Worm (Caenorhabditis elegans) whole organism, L3 larva: ENCODE measurements around the gene W05B10.3.

Experiments used
- R02D3.7 ChIP-seq: fragments of 150-350 bp; optimal IDR thresholded peaks from 2 replicates; lab custom pipeline; 2014; ENCODE audit warnings: missing biosample characterization, missing genetic modification characterization
- aly-2 ChIP-seq: fragments of 150-350 bp; optimal IDR thresholded peaks from 2 replicates; lab custom pipeline; 2014; ENCODE audit warnings: missing biosample characterization, missing genetic modification characterization
- ama-1 ChIP-seq: fragments of 150-350 bp; optimal IDR thresholded peaks from 2 replicates; lab custom pipeline; 2018
- ceh-28 ChIP-seq: fragments of 150-350 bp; optimal IDR thresholded peaks from 2 replicates; lab custom pipeline; 2014; ENCODE audit warnings: missing biosample characterization, missing genetic modification reagents, missing genetic modification characterization
- ceh-9 ChIP-seq: sonication (generic microtip); optimal IDR thresholded peaks from 2 replicates; lab custom pipeline; 2018; ENCODE audit warnings: missing biosample characterization, missing genetic modification characterization
- daf-12 ChIP-seq: fragments of 150-350 bp; optimal IDR thresholded peaks from 2 replicates; lab custom pipeline; 2014; ENCODE audit warnings: missing biosample characterization, missing genetic modification reagents, missing genetic modification characterization
- egl-27 ChIP-seq: sonication (generic microtip); optimal IDR thresholded peaks from 4 replicates; lab custom pipeline; 2017; ENCODE audit warnings: missing biosample characterization, missing genetic modification reagents, missing genetic modification characterization
- egl-5 ChIP-seq: fragments of 150-350 bp; optimal IDR thresholded peaks from 2 replicates; lab custom pipeline; 2017; ENCODE audit warnings: missing biosample characterization, missing genetic modification reagents, missing genetic modification characterization, inconsistent platforms
- elt-1 ChIP-seq: fragments of 150-350 bp; optimal IDR thresholded peaks from 2 replicates; lab custom pipeline; 2014; ENCODE audit warnings: missing biosample characterization, missing genetic modification characterization
- elt-2 ChIP-seq: sonication (generic microtip); optimal IDR thresholded peaks from 2 replicates; lab custom pipeline; 2016; ENCODE audit warnings: missing genetic modification reagents, mild to moderate bottlenecking, missing genetic modification characterization, missing compliant biosample characterization
- elt-3 ChIP-seq, 3 experiments: fragments of 150-350 bp in 1 of 3; sonication (generic microtip) in 2 of 3; optimal IDR thresholded peaks; 2 replicates in 2 of 3; 4 replicates in 1 of 3; lab custom pipeline; 2014 to 2017; ENCODE audit warnings: missing biosample characterization in 3 of 3, missing genetic modification characterization in 3 of 3
- eor-1 ChIP-seq, 2 experiments: fragments of 150-350 bp; optimal IDR thresholded peaks; 2 replicates each; lab custom pipeline; 2014 to 2018; ENCODE audit warnings: missing biosample characterization in 2 of 2, missing genetic modification characterization in 2 of 2
- fkh-10 ChIP-seq: sonication (generic microtip); optimal IDR thresholded peaks from 2 replicates; lab custom pipeline; 2017; ENCODE audit warnings: missing biosample characterization, missing genetic modification reagents, missing genetic modification characterization
- fkh-2 ChIP-seq: fragments of 150-350 bp; optimal IDR thresholded peaks from 2 replicates; lab custom pipeline; 2014; ENCODE audit warnings: missing biosample characterization, missing genetic modification reagents, missing genetic modification characterization
- fos-1 ChIP-seq: fragments of 150-350 bp; optimal IDR thresholded peaks from 2 replicates; lab custom pipeline; 2014; ENCODE audit warnings: missing biosample characterization, missing genetic modification characterization
- jun-1 ChIP-seq: fragments of 150-350 bp; optimal IDR thresholded peaks from 2 replicates; lab custom pipeline; 2014; ENCODE audit warnings: missing biosample characterization, missing genetic modification reagents, missing genetic modification characterization
- lin-15B ChIP-seq: fragments of 150-350 bp; optimal IDR thresholded peaks from 2 replicates; lab custom pipeline; 2014; ENCODE audit warnings: missing biosample characterization, missing genetic modification characterization
- lin-39 ChIP-seq: fragments of 150-350 bp; optimal IDR thresholded peaks from 2 replicates; lab custom pipeline; 2018; ENCODE audit warnings: missing biosample characterization, missing genetic modification reagents, missing genetic modification characterization
- mdl-1 ChIP-seq: fragments of 150-350 bp; optimal IDR thresholded peaks from 2 replicates; lab custom pipeline; 2014; ENCODE audit warnings: missing biosample characterization, missing genetic modification characterization
- mml-1 ChIP-seq: fragments of 150-350 bp; sonication (generic microtip); optimal IDR thresholded peaks from 3 replicates; lab custom pipeline; 2014; ENCODE audit warnings: missing biosample characterization, missing genetic modification characterization
- nfya-1 ChIP-seq: sonication (generic microtip); optimal IDR thresholded peaks from 2 replicates; lab custom pipeline; 2017; ENCODE audit warnings: missing genetic modification characterization, mild to moderate bottlenecking, missing compliant biosample characterization, antibody characterized with exemption, moderate library complexity; ENCODE audit not compliant: insufficient read depth
- nhr-11 ChIP-seq: fragments of 150-350 bp; optimal IDR thresholded peaks from 2 replicates; lab custom pipeline; 2014; ENCODE audit warnings: missing biosample characterization, missing genetic modification characterization
- nhr-12 ChIP-seq: fragments of 150-350 bp; optimal IDR thresholded peaks from 2 replicates; lab custom pipeline; 2014; ENCODE audit warnings: missing biosample characterization, missing genetic modification characterization
- nhr-23 ChIP-seq: fragments of 150-350 bp; optimal IDR thresholded peaks from 2 replicates; lab custom pipeline; 2014; ENCODE audit warnings: missing biosample characterization, missing genetic modification reagents, missing genetic modification characterization
- nhr-237 ChIP-seq: fragments of 150-350 bp; optimal IDR thresholded peaks from 2 replicates; lab custom pipeline; 2014; ENCODE audit warnings: missing biosample characterization, missing genetic modification characterization
- nhr-25 ChIP-seq: sonication (generic microtip); optimal IDR thresholded peaks from 2 replicates; lab custom pipeline; 2017; ENCODE audit warnings: missing biosample characterization, missing genetic modification characterization
- nhr-28 ChIP-seq: fragments of 150-350 bp; optimal IDR thresholded peaks from 2 replicates; lab custom pipeline; 2014; ENCODE audit warnings: missing biosample characterization, missing genetic modification characterization
- nhr-43 ChIP-seq: sonication (generic microtip); optimal IDR thresholded peaks from 2 replicates; lab custom pipeline; 2016; ENCODE audit warnings: mild to moderate bottlenecking, missing genetic modification characterization, missing compliant biosample characterization; ENCODE audit not compliant: poor library complexity, severe bottlenecking
- nhr-67 ChIP-seq: fragments of 150-350 bp; optimal IDR thresholded peaks from 2 replicates; lab custom pipeline; 2014; ENCODE audit warnings: missing biosample characterization, missing genetic modification characterization
- pha-4 ChIP-seq: fragments of 150-350 bp; optimal IDR thresholded peaks from 2 replicates; lab custom pipeline; 2014; ENCODE audit warnings: missing biosample characterization, missing genetic modification reagents, missing genetic modification characterization
- pqm-1 ChIP-seq: fragments of 150-350 bp; optimal IDR thresholded peaks from 2 replicates; lab custom pipeline; 2017; ENCODE audit warnings: missing biosample characterization, missing genetic modification characterization, inconsistent platforms
- sea-2 ChIP-seq: fragments of 150-350 bp; sonication (generic microtip); optimal IDR thresholded peaks from 4 replicates; lab custom pipeline; 2014; ENCODE audit warnings: missing biosample characterization, missing genetic modification reagents, missing genetic modification characterization
- skn-1 ChIP-seq: fragments of 150-350 bp; optimal IDR thresholded peaks from 2 replicates; lab custom pipeline; 2014; ENCODE audit warnings: missing biosample characterization, missing genetic modification characterization
- tbx-2 ChIP-seq: sonication (generic microtip); optimal IDR thresholded peaks from 2 replicates; lab custom pipeline; 2016; ENCODE audit warnings: mild to moderate bottlenecking, missing genetic modification characterization, missing compliant biosample characterization
- unc-62 ChIP-seq: fragments of 150-350 bp; sonication (generic microtip); optimal IDR thresholded peaks from 4 replicates; lab custom pipeline; 2014; ENCODE audit warnings: missing biosample characterization, missing genetic modification reagents, missing genetic modification characterization
- zag-1 ChIP-seq: fragments of 150-350 bp; optimal IDR thresholded peaks from 2 replicates; lab custom pipeline; 2014; ENCODE audit warnings: missing biosample characterization, missing genetic modification characterization
- ztf-4 ChIP-seq: fragments of 150-350 bp; optimal IDR thresholded peaks from 2 replicates; lab custom pipeline; 2014; ENCODE audit warnings: missing biosample characterization, missing genetic modification characterization

The W05B10.3 gene

ce11 chrV:12644500-12644899 lies 17.0 kb downstream of the W05B10.3 start, which contains the start of gene F56H9.8:
TSS of gene F56H9.8 (plus strand) at chrV:12644800.
- TF ChIP-seq ceh-9 (tag; lab: Kevin White, UChicago): no peak
- TF ChIP-seq fkh-2: no peak
- no peak for TF ChIP-seq nhr-237 (tag; lab: Kevin White, UChicago)
- TF ChIP-seq daf-12 (tag; lab: Kevin White, UChicago): no peak
- no peak for TF ChIP-seq fos-1 (tag; lab: Kevin White, UChicago)
- TF ChIP-seq zag-1 (tag; lab: Kevin White, UChicago): no peak
- no peak for TF ChIP-seq skn-1 (tag; lab: Kevin White, UChicago)
- no peak for TF ChIP-seq ceh-28
- TF ChIP-seq egl-27 (tag; lab: Kevin White, UChicago): no peak
- no peak for TF ChIP-seq unc-62 (GFP tag; lab: Kevin White, UChicago)
- TF ChIP-seq elt-1 (tag; lab: Kevin White, UChicago): no peak
- TF ChIP-seq lin-15B (tag; lab: Kevin White, UChicago): no peak
- TF ChIP-seq sea-2 (GFP tag; lab: Kevin White, UChicago): no peak
- no peak for TF ChIP-seq elt-3 (tag; optimal IDR thresholded peaks at IDR 0.05; lab: Kevin White, UChicago)

DNA sequence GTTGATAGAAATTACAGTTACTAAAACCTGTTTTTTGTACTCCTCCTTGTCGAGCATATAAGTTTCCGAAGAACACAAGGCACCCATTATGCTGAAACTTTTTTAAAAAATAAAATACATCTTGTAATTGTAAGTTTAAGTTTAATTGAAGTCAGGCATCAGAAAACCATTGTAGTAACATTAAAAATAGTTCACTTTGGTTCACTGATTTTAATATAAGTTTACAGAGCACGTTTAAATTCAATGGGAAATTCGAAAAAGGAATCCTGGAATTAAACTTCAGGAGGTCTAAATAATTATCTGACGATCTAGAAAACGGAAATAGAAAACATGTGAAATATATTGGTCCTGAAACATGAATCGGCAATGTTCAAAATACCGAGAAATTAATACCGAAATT lies 21.1 kb downstream of the W05B10.3 start, which contains the start of gene gpa-8:
gpa-8 (minus strand) TSS at position 101 of the 400 bp plus-strand sequence.
- no peak for TF ChIP-seq elt-1 (tag; lab: Kevin White, UChicago)
- no peak for TF ChIP-seq mdl-1 (tag; lab: Kevin White, UChicago)
- no peak for TF ChIP-seq mml-1
- TF ChIP-seq pqm-1: no peak
- no peak for TF ChIP-seq lin-39
- TF ChIP-seq fkh-10 (GFP tag; lab: Kevin White, UChicago): no peak
- TF ChIP-seq lin-15B (tag; lab: Kevin White, UChicago): no peak
- TF ChIP-seq aly-2 (tag; lab: Kevin White, UChicago): no peak
- no peak for TF ChIP-seq eor-1 (tag; optimal IDR thresholded peaks at IDR 0.05; lab: Kevin White, UChicago)
- TF ChIP-seq ztf-4 (tag; lab: Kevin White, UChicago): no peak
- no peak for TF ChIP-seq tbx-2 (tag; lab: Kevin White, UChicago)
- TF ChIP-seq R02D3.7 (tag; lab: Kevin White, UChicago): no peak
- TF ChIP-seq egl-5: no peak
- TF ChIP-seq elt-3 (tag; optimal IDR thresholded peaks at IDR 0.05; lab: Kevin White, UChicago): no peak
- TF ChIP-seq nhr-28: no peak

ce11 chrV:12637764-12638502 lies 23.6 kb downstream of the W05B10.3 start:
- TF ChIP-seq pha-4 (tag; lab: Kevin White, UChicago) (peak; percentile 40), nhr-43 (peak; percentile 54), elt-2 (tag; lab: Kevin White, UChicago) (peak; percentile 92), fkh-10 (GFP tag; lab: Kevin White, UChicago) (no peak), lin-15B (tag; lab: Kevin White, UChicago) (no peak), nhr-11 (tag; lab: Kevin White, UChicago) (no peak), nhr-23 (peak; percentile 16), pqm-1 (peak; percentile 72)
- TF ChIP-seq, all 47 proteins: peak for 5

- TF ChIP-seq elt-1 (tag; lab: Kevin White, UChicago) (peak; percentile 19), nhr-12 (tag; lab: Kevin White, UChicago) (no peak), pqm-1 (peak; percentile 71), nhr-25 (tag; lab: Kevin White, UChicago) (peak; percentile 93), mml-1 (peak; percentile 96), lin-39 (no peak), R02D3.7 (tag; lab: Kevin White, UChicago) (peak; percentile 27), ama-1 (lab: Kevin White, UChicago) (peak; percentile 8), egl-27 (tag; lab: Kevin White, UChicago) (peak; percentile 74), mdl-1 (tag; lab: Kevin White, UChicago) (peak; percentile 72), tbx-2 (tag; lab: Kevin White, UChicago) (peak; percentile 11), ceh-28 (peak; percentile 61), nhr-67 (no peak), elt-2 (tag; lab: Kevin White, UChicago) (peak; percentile 85), pha-4 (tag; lab: Kevin White, UChicago) (peak; percentile 90), nhr-43 (peak; percentile 89), nfya-1 (tag; lab: Kevin White, UChicago) (peak; percentile 64), nhr-23 (peak; percentile 71), jun-1 (peak; percentile 62), fos-1 (tag; lab: Kevin White, UChicago) (no peak)
Measured at ce11 chrV:12637238-12637690, 24.3 kb downstream of the W05B10.3 start, which contains the start of gene F56H9.2. TSS of gene F56H9.2 (plus strand) at chrV:12637663.
